Worm (Caenorhabditis elegans) whole organism, L2 larva: ENCODE results near the gene let-23.

ENCODE experiments used
- F13H6.1 ChIP-seq: sonication (generic microtip); optimal IDR thresholded peaks from 2 replicates; lab custom pipeline; 2016; ENCODE audit warnings: missing genetic modification characterization, missing compliant biosample characterization
- R02D3.7 ChIP-seq: fragments of 150-350 bp; optimal IDR thresholded peaks from 2 replicates; lab custom pipeline; 2014; ENCODE audit warnings: missing biosample characterization, missing genetic modification characterization
- ZK546.5 ChIP-seq: sonication (generic microtip); optimal IDR thresholded peaks from 2 replicates; lab custom pipeline; 2017; ENCODE audit warnings: missing biosample characterization, missing genetic modification characterization
- alr-1 ChIP-seq: fragments of 150-350 bp; optimal IDR thresholded peaks from 2 replicates; lab custom pipeline; 2014; ENCODE audit warnings: missing biosample characterization, missing genetic modification characterization
- ama-1 ChIP-seq: fragments of 150-350 bp; optimal IDR thresholded peaks from 2 replicates; lab custom pipeline; 2018; ENCODE audit warnings: inconsistent platforms
- blmp-1 ChIP-seq: sonication (generic microtip); optimal IDR thresholded peaks from 2 replicates; lab custom pipeline; 2017; ENCODE audit warnings: missing genetic modification characterization, mild to moderate bottlenecking, missing compliant biosample characterization, antibody characterized with exemption, moderate library complexity; ENCODE audit not compliant: insufficient read depth
- ceh-16 ChIP-seq: fragments of 150-350 bp; optimal IDR thresholded peaks from 2 replicates; lab custom pipeline; 2014; ENCODE audit warnings: missing biosample characterization, missing genetic modification characterization
- ceh-82 ChIP-seq: fragments of 150-350 bp; optimal IDR thresholded peaks from 2 replicates; lab custom pipeline; 2014; ENCODE audit warnings: missing biosample characterization, missing genetic modification characterization
- crh-2 ChIP-seq: sonication (generic microtip); optimal IDR thresholded peaks from 2 replicates; lab custom pipeline; 2017; ENCODE audit warnings: missing biosample characterization, missing genetic modification characterization
- egl-27 ChIP-seq: sonication (generic microtip); optimal IDR thresholded peaks from 3 replicates; lab custom pipeline; 2017; ENCODE audit warnings: missing biosample characterization, missing genetic modification reagents, missing genetic modification characterization
- elt-3 ChIP-seq: sonication (generic microtip); optimal IDR thresholded peaks from 2 replicates; lab custom pipeline; 2017; ENCODE audit warnings: missing biosample characterization, missing genetic modification characterization
- fos-1 ChIP-seq: fragments of 150-350 bp; optimal IDR thresholded peaks from 2 replicates; lab custom pipeline; 2014; ENCODE audit warnings: missing biosample characterization, missing genetic modification characterization
- gmeb-1 ChIP-seq: fragments of 150-350 bp; optimal IDR thresholded peaks from 2 replicates; lab custom pipeline; 2014; ENCODE audit warnings: missing biosample characterization, missing genetic modification characterization
- lin-11 ChIP-seq: fragments of 150-350 bp; sonication (generic microtip); optimal IDR thresholded peaks from 2 replicates; lab custom pipeline; 2014; ENCODE audit warnings: missing biosample characterization, missing genetic modification characterization, inconsistent platforms, mixed read lengths
- lin-13 ChIP-seq: fragments of 150-350 bp; optimal IDR thresholded peaks from 2 replicates; lab custom pipeline; 2014; ENCODE audit warnings: missing biosample characterization, missing genetic modification reagents, missing genetic modification characterization
- lsy-2 ChIP-seq, 2 experiments: fragments of 150-350 bp in 1 of 2; sonication (generic microtip) in 1 of 2; optimal IDR thresholded peaks; 2 replicates each; lab custom pipeline; 2014 to 2017; ENCODE audit warnings: missing biosample characterization in 2 of 2, missing genetic modification characterization in 2 of 2
- mab-5 ChIP-seq: fragments of 150-350 bp; optimal IDR thresholded peaks from 2 replicates; lab custom pipeline; 2014; ENCODE audit warnings: missing biosample characterization, missing genetic modification characterization
- mbf-1 ChIP-seq: sonication (generic microtip); optimal IDR thresholded peaks from 2 replicates; lab custom pipeline; 2017; ENCODE audit warnings: missing biosample characterization, missing genetic modification characterization
- mdl-1 ChIP-seq, 2 experiments: fragments of 150-350 bp in 1 of 2; sonication (generic microtip) in 1 of 2; optimal IDR thresholded peaks; 2 replicates each; lab custom pipeline; 2017; ENCODE audit warnings: missing biosample characterization in 2 of 2, missing genetic modification characterization in 2 of 2
- nhr-10 ChIP-seq: sonication (generic microtip); optimal IDR thresholded peaks from 2 replicates; lab custom pipeline; 2017; ENCODE audit warnings: missing biosample characterization, missing genetic modification characterization
- nhr-12 ChIP-seq: fragments of 150-350 bp; optimal IDR thresholded peaks from 2 replicates; lab custom pipeline; 2014; ENCODE audit warnings: missing biosample characterization, missing genetic modification characterization
- nhr-21 ChIP-seq: fragments of 150-350 bp; optimal IDR thresholded peaks from 2 replicates; lab custom pipeline; 2014; ENCODE audit warnings: missing biosample characterization, missing genetic modification characterization
- nhr-237 ChIP-seq: fragments of 150-350 bp; optimal IDR thresholded peaks from 2 replicates; lab custom pipeline; 2014; ENCODE audit warnings: missing biosample characterization, missing genetic modification characterization
- nhr-25 ChIP-seq: fragments of 150-350 bp; sonication (generic microtip); optimal IDR thresholded peaks from 3 replicates; lab custom pipeline; 2014; ENCODE audit warnings: missing biosample characterization, missing genetic modification characterization
- nhr-77 ChIP-seq: fragments of 150-350 bp; optimal IDR thresholded peaks from 2 replicates; lab custom pipeline; 2014; ENCODE audit warnings: missing biosample characterization, missing genetic modification characterization
- peb-1 ChIP-seq: fragments of 150-350 bp; optimal IDR thresholded peaks from 2 replicates; lab custom pipeline; 2014; ENCODE audit warnings: missing biosample characterization, missing genetic modification characterization
- sem-4 ChIP-seq: fragments of 150-350 bp; optimal IDR thresholded peaks from 2 replicates; lab custom pipeline; 2014; ENCODE audit warnings: missing biosample characterization, missing genetic modification reagents, missing genetic modification characterization
- skn-1 ChIP-seq: sonication (generic microtip); optimal IDR thresholded peaks from 2 replicates; lab custom pipeline; 2017; ENCODE audit warnings: missing biosample characterization, missing genetic modification characterization
- sma-3 ChIP-seq: sonication (generic microtip); optimal IDR thresholded peaks from 2 replicates; lab custom pipeline; 2016; ENCODE audit warnings: missing genetic modification reagents, missing genetic modification characterization, missing compliant biosample characterization
- sma-9 ChIP-seq, 2 experiments: fragments of 150-350 bp in 1 of 2; sonication (generic microtip) in 1 of 2; optimal IDR thresholded peaks; 2 replicates each; lab custom pipeline; 2014 to 2016; ENCODE audit warnings: missing genetic modification characterization in 2 of 2, mild to moderate bottlenecking in 1 of 2, missing biosample characterization in 1 of 2, missing compliant biosample characterization in 1 of 2, missing genetic modification reagents in 1 of 2, moderate library complexity in 1 of 2
- snpc-4 ChIP-seq: fragments of 150-350 bp; optimal IDR thresholded peaks from 2 replicates; lab custom pipeline; 2014; ENCODE audit warnings: missing biosample characterization, missing genetic modification characterization
- unc-39 ChIP-seq: fragments of 150-350 bp; optimal IDR thresholded peaks from 2 replicates; lab custom pipeline; 2014; ENCODE audit warnings: missing biosample characterization, missing genetic modification characterization
- unc-62 ChIP-seq: fragments of 150-350 bp; optimal IDR thresholded peaks from 2 replicates; lab custom pipeline; 2014; ENCODE audit warnings: missing biosample characterization, missing genetic modification reagents, missing genetic modification characterization
- zag-1 ChIP-seq: fragments of 150-350 bp; optimal IDR thresholded peaks from 2 replicates; lab custom pipeline; 2014; ENCODE audit warnings: missing biosample characterization, missing genetic modification characterization
- ztf-11 ChIP-seq: sonication (generic microtip); optimal IDR thresholded peaks from 2 replicates; lab custom pipeline; 2017; ENCODE audit warnings: missing biosample characterization, missing genetic modification characterization

let-23 gene

DNA sequence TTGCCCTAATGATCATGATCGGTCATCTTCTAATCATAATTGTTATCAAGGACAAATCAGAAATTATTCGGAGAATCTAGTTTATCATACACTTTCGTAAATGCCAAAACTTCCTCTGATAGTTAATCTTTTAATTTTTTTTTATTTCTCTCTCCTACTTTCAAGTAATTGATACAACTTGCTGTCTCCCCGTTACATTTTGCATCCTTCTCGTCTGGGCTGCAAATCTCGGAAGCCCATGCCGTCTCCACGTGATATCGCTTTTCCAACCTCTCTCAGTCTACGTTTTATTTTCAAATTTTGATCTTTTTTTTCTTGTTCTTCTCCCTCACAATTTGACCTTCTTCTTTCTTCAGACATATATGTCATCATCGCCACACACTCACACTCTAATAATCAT lies 36.3 kb upstream of the let-23 start, which contains the start of gene rhy-1:
Gene rhy-1 (plus strand): TSS at position 357 of the 400 bp plus-strand sequence.
- TF ChIP-seq sma-3 (GFP tag; lab: Kevin White, UChicago) (peak; percentile 10), zag-1 (tag; lab: Kevin White, UChicago) (no peak), skn-1 (tag; lab: Kevin White, UChicago) (no peak), peb-1 (tag; lab: Kevin White, UChicago) (no peak), R02D3.7 (tag; lab: Kevin White, UChicago) (no peak), nhr-10 (tag; lab: Kevin White, UChicago) (no peak), lin-11 (no peak), ztf-11 (tag; lab: Kevin White, UChicago) (no peak), ceh-82 (tag; lab: Kevin White, UChicago) (no peak), blmp-1 (tag; lab: Kevin White, UChicago) (peak; percentile 1), ZK546.5 (tag; lab: Kevin White, UChicago) (no peak), nhr-21 (tag; lab: Kevin White, UChicago) (no peak), crh-2 (no peak), egl-27 (tag; lab: Kevin White, UChicago) (no peak), nhr-25 (tag; lab: Kevin White, UChicago) (peak; percentile 64), unc-39 (tag; lab: Kevin White, UChicago) (no peak), ama-1 (lab: Kevin White, UChicago) (no peak), F13H6.1 (tag; lab: Kevin White, UChicago) (no peak), sem-4 (tag; lab: Kevin White, UChicago) (no peak), sma-9 (GFP tag; optimal IDR thresholded peaks at IDR 0.05; lab: Kevin White, UChicago) (peak; percentile 62), sma-9 (tag; optimal IDR thresholded peaks at IDR 0.05; lab: Kevin White, UChicago) (no peak), mdl-1 (tag; optimal IDR thresholded peaks at IDR 0.05; lab: Kevin White, UChicago) (no peak), mab-5 (tag; lab: Kevin White, UChicago) (no peak), lsy-2 (tag; optimal IDR thresholded peaks at IDR 0.05; lab: Kevin White, UChicago) (no peak), nhr-12 (tag; lab: Kevin White, UChicago) (no peak), mbf-1 (tag; lab: Kevin White, UChicago) (no peak), nhr-237 (tag; lab: Kevin White, UChicago) (no peak), fos-1 (tag; lab: Kevin White, UChicago) (no peak), gmeb-1 (no peak), ceh-16 (tag; lab: Kevin White, UChicago) (no peak), unc-62 (GFP tag; lab: Kevin White, UChicago) (no peak), snpc-4 (tag; lab: Kevin White, UChicago) (no peak), nhr-77 (tag; lab: Kevin White, UChicago) (no peak), alr-1 (tag; lab: Kevin White, UChicago) (no peak), lin-13 (GFP tag; lab: Kevin White, UChicago) (no peak)

DNA sequence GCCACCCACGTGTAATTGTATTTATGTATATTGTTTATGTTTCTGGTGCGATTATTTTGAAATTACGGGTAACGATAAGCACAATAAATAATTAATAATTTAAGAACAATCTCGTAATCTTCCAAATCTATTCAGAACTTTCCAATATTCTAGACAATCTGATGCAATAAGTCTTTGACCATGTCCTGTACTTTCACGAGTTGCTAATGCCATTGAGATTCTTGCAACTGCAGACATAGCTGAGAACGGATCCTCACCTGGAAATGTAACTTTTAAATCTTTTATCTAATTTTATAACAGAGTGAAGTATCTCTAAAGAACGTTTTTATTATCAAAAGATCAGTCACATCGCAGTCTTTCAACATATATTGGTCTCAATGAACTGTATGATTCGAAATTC lies 34.0 kb upstream of the let-23 start:
- no peak for TF ChIP-seq egl-27 (tag; lab: Kevin White, UChicago)
- no peak for TF ChIP-seq lin-13 (GFP tag; lab: Kevin White, UChicago)
- TF ChIP-seq ama-1 (lab: Kevin White, UChicago) = peak; percentile 60
- no peak for TF ChIP-seq lin-11
- TF ChIP-seq ztf-11 (tag; lab: Kevin White, UChicago) = no peak

DNA sequence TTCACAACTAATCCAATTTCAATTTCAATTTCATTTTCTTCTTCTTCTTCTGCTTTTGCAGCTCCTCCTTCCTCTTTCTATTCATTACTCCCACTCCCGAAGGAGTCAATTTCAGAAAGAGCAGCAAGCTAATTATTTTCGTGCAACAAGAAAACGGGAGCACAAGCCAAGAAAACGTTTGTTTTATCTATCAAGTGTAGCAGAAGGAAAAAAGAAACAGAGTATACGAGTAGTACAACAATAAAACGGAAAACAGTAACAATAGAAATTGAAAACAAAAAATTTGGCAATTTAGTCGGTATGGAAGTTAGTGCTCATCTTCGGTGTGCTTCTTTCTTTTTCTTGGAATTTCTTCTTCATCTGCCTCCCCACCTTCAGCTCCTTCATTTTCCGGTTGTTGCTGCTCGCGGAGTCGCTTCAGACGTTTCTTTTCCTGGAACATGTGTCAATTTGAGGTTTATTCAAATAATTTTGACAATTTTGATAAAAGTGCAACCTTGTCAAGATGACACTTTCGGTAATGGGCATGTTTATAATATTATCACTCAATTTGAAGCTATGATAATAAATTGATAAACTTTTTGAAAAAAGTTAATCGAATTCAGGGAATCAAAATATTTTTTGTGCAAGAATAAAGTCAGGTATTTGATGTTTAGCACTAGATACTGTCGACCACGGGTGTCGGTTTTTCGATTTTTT lies 31.4 kb upstream of the let-23 start, which contains the start of gene W07A12.8:
Gene W07A12.8 (minus strand): TSS at position 51 of the 699 bp plus-strand sequence.
- no peak for TF ChIP-seq elt-3 (tag; lab: Kevin White, UChicago)
- no peak for TF ChIP-seq alr-1 (tag; lab: Kevin White, UChicago)
- TF ChIP-seq peb-1 (tag; lab: Kevin White, UChicago) = no peak
- TF ChIP-seq fos-1 (tag; lab: Kevin White, UChicago) = peak; percentile 57
- TF ChIP-seq, all 48 proteins: peak for 1

DNA sequence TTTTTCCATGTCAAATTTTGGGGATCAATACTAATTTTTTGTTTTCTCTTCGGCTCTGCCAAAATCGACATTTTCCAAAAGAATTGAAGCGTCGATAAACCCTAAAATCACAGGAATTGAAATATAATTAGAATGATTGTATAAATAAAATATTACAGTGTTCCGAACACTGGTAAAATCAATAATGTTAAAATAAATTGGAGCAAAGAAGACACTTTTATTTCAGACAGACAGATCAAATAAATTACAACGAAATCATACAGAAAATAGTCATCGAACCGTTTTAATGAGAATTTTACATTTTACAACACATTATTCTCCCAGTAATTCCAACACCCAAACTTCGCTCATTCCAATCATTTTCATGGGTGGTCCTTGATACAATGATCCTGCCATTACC lies 29.6 kb upstream of the let-23 start, which contains the start of gene T23G7.3:
Gene T23G7.3 (minus strand): TSS at position 101 of the 400 bp plus-strand sequence.
- TF ChIP-seq ceh-82 (tag; lab: Kevin White, UChicago) (no peak), gmeb-1 (no peak)
